Fruit fly (Drosophila melanogaster): Measurements from ENCODE around the gene Eip78C.

The Eip78C gene

DNA sequence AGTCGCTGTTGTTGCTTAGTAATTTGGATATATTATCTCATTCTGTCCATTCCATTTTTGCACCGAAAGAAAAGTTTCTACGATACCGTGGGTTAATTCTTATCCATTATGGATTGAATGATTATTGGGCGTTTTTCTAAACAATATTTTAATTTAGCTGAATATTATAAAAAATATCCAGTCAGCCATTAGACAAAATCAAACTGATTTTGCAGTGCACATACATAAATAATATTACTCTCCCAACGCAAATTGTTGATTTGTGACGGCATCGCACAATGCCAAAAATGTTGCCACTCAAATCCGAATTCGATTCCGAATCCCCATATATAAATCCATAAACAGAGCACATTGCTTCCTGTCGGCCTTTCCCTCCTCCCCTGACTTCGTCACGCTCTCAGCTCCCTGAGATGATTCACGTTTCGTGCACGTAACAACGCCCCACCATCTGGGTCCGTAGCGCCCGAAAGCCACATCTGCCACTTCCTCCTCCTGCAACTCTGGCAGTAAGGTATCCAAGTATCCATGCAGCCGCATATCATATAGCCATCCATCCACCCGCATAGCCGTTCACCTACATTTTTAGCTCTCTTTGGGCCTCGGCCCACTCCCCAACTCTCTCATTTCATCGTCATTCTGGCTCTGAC, 49.4 kb upstream of the Eip78C start (continued):
- TF ChIP-seq CG7928 (GFP tag; optimal IDR thresholded peaks at IDR 0.05) (peak; percentile 40), CG17328 (GFP tag; IDR thresholded peaks at IDR 0.05) (0 out of 2 replicates have a peak, but pooled peaks have one; percentile 25), wdn (GFP tag; IDR thresholded peaks at IDR 0.05) (peak; percentile 72; the same call in 1 of the 2 replicates), CG10267 (tag; optimal IDR thresholded peaks at IDR 0.05) (peak; percentile 12), slou (GFP tag; optimal IDR thresholded peaks at IDR 0.05) (peak; percentile 45), emc (GFP tag; optimal IDR thresholded peaks at IDR 0.05) (peak; percentile 35), al (GFP tag; IDR thresholded peaks at IDR 0.05) (peak; percentile 89), Hr3 (GFP tag; optimal IDR thresholded peaks at IDR 0.05) (peak; percentile 56), bbx (GFP tag; IDR thresholded peaks at IDR 0.05; ENCODE audit: partially characterized antibody) (no peak), chif (GFP tag; optimal IDR thresholded peaks at IDR 0.05) (peak; percentile 16 to 28), eyg (GFP tag; optimal IDR thresholded peaks at IDR 0.05) (peak; percentile 27), exex (tag; optimal IDR thresholded peaks at IDR 0.05) (peak; percentile 30), CG12236 (GFP tag; optimal IDR thresholded peaks at IDR 0.05) (peak; percentile 23), fd3F (GFP tag; optimal IDR thresholded peaks at IDR 0.05) (peak; percentile 79), Adf1 (GFP tag; IDR thresholded peaks at IDR 0.05) (peak; percentile 62), HHEX (GFP tag; optimal IDR thresholded peaks at IDR 0.05) (peak; percentile 66), cas (GFP tag; IDR thresholded peaks at IDR 0.05) (peak; percentile 52; the same call in 1 of the 2 replicates), Ssrp (tag; optimal IDR thresholded peaks at IDR 0.05) (peak; percentile 12), CG11247 (GFP tag; IDR thresholded peaks at IDR 0.05) (peak; percentile 78), stwl (tag; optimal IDR thresholded peaks at IDR 0.05) (no peak), CG17612 (GFP tag; IDR thresholded peaks at IDR 0.05) (peak; percentile 64; the same call in 1 of the 2 replicates), sens (GFP tag) (peak; percentile 11), schlank (tag; optimal IDR thresholded peaks at IDR 0.05) (peak; percentile 40), wor (GFP tag; IDR thresholded peaks at IDR 0.05) (no peak), CG9817 (tag; optimal IDR thresholded peaks at IDR 0.05) (peak; percentile 61), dimm (GFP tag; IDR thresholded peaks at IDR 0.05) (no peak), Ravus (GFP tag; IDR thresholded peaks at IDR 0.05) (peak; percentile 51), Dip3 (GFP tag; optimal IDR thresholded peaks at IDR 0.05) (peak; percentile 57), CG12155 (GFP tag; optimal IDR thresholded peaks at IDR 0.05) (peak; percentile 73), fd102C (GFP tag; optimal IDR thresholded peaks at IDR 0.05) (no peak), CG12744 (GFP tag; optimal IDR thresholded peaks at IDR 0.05) (peak; percentile 55), CG18599 (GFP tag; optimal IDR thresholded peaks at IDR 0.05) (peak; percentile 80), corto (GFP tag; optimal IDR thresholded peaks at IDR 0.05) (peak; percentile 30), bowl (GFP tag; IDR thresholded peaks at IDR 0.05) (peak; percentile 16; the same call in 1 of the 2 replicates), zfh1 (GFP tag; IDR thresholded peaks at IDR 0.05) (peak; percentile 39; the same call in 1 of the 3 replicates), inv (GFP tag; IDR thresholded peaks at IDR 0.05; ENCODE audit: partially characterized antibody) (no peak), CG15269 (tag; optimal IDR thresholded peaks at IDR 0.05) (peak; percentile 81), Jarid2 (GFP tag; optimal IDR thresholded peaks at IDR 0.05) (peak; percentile 16), CG12104 (GFP tag; optimal IDR thresholded peaks at IDR 0.05) (peak; percentile 30), CG11456 (GFP tag; IDR thresholded peaks at IDR 0.05) (peak; percentile 80), maf-S (GFP tag; optimal IDR thresholded peaks at IDR 0.05) (peak; percentile 13), en (GFP tag; optimal IDR thresholded peaks at IDR 0.05) (no peak), crol (GFP tag; IDR thresholded peaks at IDR 0.05) (peak; percentile 74), esg (GFP tag; conservative IDR thresholded peaks at IDR 0.05) (peak; percentile 67), peb (GFP tag; IDR thresholded peaks at IDR 0.05) (no peak), CG12942 (GFP tag; optimal IDR thresholded peaks at IDR 0.05) (peak; percentile 33), pum (GFP tag; optimal IDR thresholded peaks at IDR 0.05) (peak; percentile 37), so (GFP tag; IDR thresholded peaks at IDR 0.05) (peak; percentile 67; the same call in 1 of the 3 replicates), D19A (tag; optimal IDR thresholded peaks at IDR 0.05) (peak; percentile 12), bcd (GFP tag; optimal IDR thresholded peaks at IDR 0.05) (peak; percentile 61)

Measured in whole organism, embryonic.